Fruit fly (Drosophila melanogaster) whole organism, adult: ENCODE results near the gene hdly.
A peak's percentile ranks its signal among the peaks of the same experiment; 100 is the strongest.

Experiments used
- CG11617 ChIP-seq: fragments of 200-800 bp; sonication (Bioruptor generic); optimal IDR thresholded peaks from 2 replicates; lab custom pipeline; 2017; ENCODE audit warnings: mild to moderate bottlenecking, missing biosample characterization, missing genetic modification reagents, missing genetic modification characterization
- CG12768 ChIP-seq: fragments of 200-800 bp; sonication (Bioruptor generic); optimal IDR thresholded peaks from 2 replicates; lab custom pipeline; 2017; ENCODE audit warnings: missing biosample characterization, missing genetic modification characterization, mild to moderate bottlenecking, moderate library complexity, missing genetic modification reagents
- CG14711 ChIP-seq: fragments of 200-800 bp; sonication (Bioruptor generic); optimal IDR thresholded peaks from 2 replicates; lab custom pipeline; 2018; ENCODE audit warnings: missing biosample characterization, mild to moderate bottlenecking, missing genetic modification characterization, moderate library complexity
- CG1620 ChIP-seq: fragments of 200-800 bp; sonication (Bioruptor generic); optimal IDR thresholded peaks from 2 replicates; lab custom pipeline; 2016; ENCODE audit warnings: missing biosample characterization, missing genetic modification characterization
- CG33017 ChIP-seq: fragments of 200-800 bp; sonication (Bioruptor generic); optimal IDR thresholded peaks from 2 replicates; lab custom pipeline; 2018; ENCODE audit warnings: missing biosample characterization, mild to moderate bottlenecking, missing genetic modification characterization, moderate library complexity
- CG5204 ChIP-seq: fragments of 200-800 bp; sonication (Bioruptor generic); optimal IDR thresholded peaks from 2 replicates; lab custom pipeline; 2016; ENCODE audit warnings: missing biosample characterization, missing genetic modification characterization
- CG7045 ChIP-seq: fragments of 200-800 bp; sonication (Bioruptor generic); optimal IDR thresholded peaks from 2 replicates; lab custom pipeline; 2017; ENCODE audit warnings: missing biosample characterization, mild to moderate bottlenecking, missing genetic modification characterization
- CG7101 ChIP-seq: fragments of 200-800 bp; sonication (Bioruptor generic); optimal IDR thresholded peaks from 2 replicates; lab custom pipeline; 2018; ENCODE audit warnings: missing biosample characterization, mild to moderate bottlenecking, missing genetic modification characterization, moderate library complexity
- Clk ChIP-seq: fragments of 200-800 bp; sonication (Bioruptor generic); optimal IDR thresholded peaks from 2 replicates; lab custom pipeline; 2017; ENCODE audit warnings: missing biosample characterization, missing genetic modification characterization
- Crg-1 ChIP-seq: fragments of 200-800 bp; sonication (Bioruptor generic); optimal IDR thresholded peaks from 2 replicates; lab custom pipeline; 2016; ENCODE audit warnings: missing biosample characterization, missing genetic modification characterization
- Hr96 ChIP-seq: fragments of 200-800 bp; sonication (Bioruptor generic); optimal IDR thresholded peaks from 2 replicates; lab custom pipeline; 2016; ENCODE audit warnings: missing biosample characterization, missing genetic modification characterization
- Mnt ChIP-seq: fragments of 200-800 bp; sonication (Bioruptor generic); optimal IDR thresholded peaks from 2 replicates; lab custom pipeline; 2016; ENCODE audit warnings: missing biosample characterization, mild to moderate bottlenecking, missing genetic modification characterization
- bab1 ChIP-seq: fragments of 200-800 bp; sonication (Bioruptor generic); optimal IDR thresholded peaks from 3 replicates; lab custom pipeline; 2019; ENCODE audit warnings: missing biosample characterization, mild to moderate bottlenecking, missing genetic modification characterization, moderate library complexity
- cic ChIP-seq: fragments of 200-800 bp; sonication (Bioruptor generic); optimal IDR thresholded peaks from 2 replicates; lab custom pipeline; 2017; ENCODE audit warnings: missing biosample characterization, mild to moderate bottlenecking, missing genetic modification characterization, moderate library complexity
- cnc ChIP-seq, 2 experiments: fragments of >200 bp; optimal IDR thresholded peaks; 2 replicates each; lab custom pipeline; 2017
- kay ChIP-seq: fragments of 200-800 bp; sonication (Bioruptor generic); peaks from one replicate; lab custom pipeline; 2016; ENCODE audit warnings: missing biosample characterization, missing genetic modification characterization, borderline replicate concordance
- ovo ChIP-seq: fragments of 200-800 bp; sonication (Bioruptor generic); optimal IDR thresholded peaks from 2 replicates; lab custom pipeline; 2016; ENCODE audit warnings: missing biosample characterization, missing genetic modification characterization
- pad ChIP-seq: fragments of 200-800 bp; sonication (Bioruptor generic); optimal IDR thresholded peaks from 3 replicates; lab custom pipeline; 2017; ENCODE audit warnings: missing biosample characterization, missing genetic modification characterization, mild to moderate bottlenecking, moderate library complexity, missing genetic modification reagents
- tj ChIP-seq: fragments of 200-800 bp; sonication (Bioruptor generic); optimal IDR thresholded peaks from 3 replicates; lab custom pipeline; 2017; ENCODE audit warnings: missing biosample characterization, mild to moderate bottlenecking, missing genetic modification characterization, moderate library complexity
- toe ChIP-seq: fragments of 200-800 bp; sonication (Bioruptor generic); optimal IDR thresholded peaks from 2 replicates; lab custom pipeline; 2016; ENCODE audit warnings: missing biosample characterization, missing genetic modification characterization

The hdly gene

DNA sequence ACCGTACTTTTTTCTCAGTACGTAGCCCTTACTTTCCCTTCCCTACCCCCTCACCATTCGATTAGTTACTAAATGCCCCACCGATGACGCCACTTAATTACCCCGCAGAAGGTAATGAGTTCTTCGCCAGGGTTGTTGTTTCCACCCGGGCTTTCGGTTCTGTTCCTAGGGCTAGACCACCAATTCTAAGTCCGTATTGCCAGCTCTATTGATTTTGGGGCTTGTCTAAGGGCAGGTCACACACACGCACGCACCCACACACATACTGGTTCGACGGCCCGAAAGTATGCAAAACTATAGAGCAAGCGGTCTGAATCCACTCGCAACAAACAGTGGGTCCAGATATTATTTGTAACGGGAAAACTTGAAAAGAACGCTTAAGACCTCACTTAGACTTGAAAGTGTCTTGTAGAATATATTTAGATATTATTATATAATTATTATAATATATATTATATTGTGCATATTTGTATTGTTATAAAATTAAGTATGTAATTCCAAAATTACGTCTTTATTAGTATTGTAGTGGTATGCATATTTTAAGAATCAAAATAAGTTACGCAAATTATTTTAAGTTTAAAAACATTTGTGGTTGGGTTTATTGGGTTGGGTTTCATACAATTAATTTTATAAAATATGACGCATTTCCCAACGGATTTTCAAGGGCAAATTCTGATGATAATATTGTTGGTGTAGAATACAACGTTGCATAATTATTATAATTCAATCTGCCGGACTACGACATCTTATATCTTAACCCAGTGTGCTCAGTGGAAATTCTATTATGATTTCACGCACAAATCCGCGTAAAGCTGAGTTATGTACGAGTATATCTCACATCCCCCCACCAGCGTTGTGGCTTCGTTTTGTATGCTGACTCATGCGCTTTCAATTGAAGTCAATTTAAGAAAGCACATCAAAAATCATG, 35.9 kb downstream of the hdly start:
- TF ChIP-seq pad (GFP tag; lab: Kevin White, UChicago), result peak; percentile 70
- no peak for TF ChIP-seq Crg-1 (GFP tag; lab: Kevin White, UChicago)
- no peak for TF ChIP-seq CG5204
- TF ChIP-seq Mnt (GFP tag; lab: Kevin White, UChicago), result no peak
- no peak for TF ChIP-seq CG11617
- no peak for TF ChIP-seq toe (GFP tag; lab: Kevin White, UChicago)
- TF ChIP-seq kay (GFP tag; lab: Kevin White, UChicago), result peak; percentile 48
- no peak for TF ChIP-seq CG12768 (GFP tag; lab: Kevin White, UChicago)
- TF ChIP-seq ovo (GFP tag; lab: Kevin White, UChicago), result no peak
- TF ChIP-seq CG7101, result no peak
- no peak for TF ChIP-seq CG7045
- TF ChIP-seq tj (GFP tag; lab: Kevin White, UChicago), result no peak
- TF ChIP-seq CG33017 (tag; lab: Kevin White, UChicago), result peak; percentile 25
- TF ChIP-seq CG1620 (GFP tag; lab: Kevin White, UChicago), result no peak
- TF ChIP-seq cnc (optimal IDR thresholded peaks at IDR 0.05; lab: Kevin White, UChicago), result no peak
- peak; percentile 89 for TF ChIP-seq CG14711 (tag; lab: Kevin White, UChicago)
- no peak for TF ChIP-seq Clk (GFP tag; lab: Kevin White, UChicago)
- no peak for TF ChIP-seq bab1 (GFP tag; lab: Kevin White, UChicago)
- no peak for TF ChIP-seq Hr96
- TF ChIP-seq cic (GFP tag; lab: Kevin White, UChicago), result peak; percentile 19

DNA sequence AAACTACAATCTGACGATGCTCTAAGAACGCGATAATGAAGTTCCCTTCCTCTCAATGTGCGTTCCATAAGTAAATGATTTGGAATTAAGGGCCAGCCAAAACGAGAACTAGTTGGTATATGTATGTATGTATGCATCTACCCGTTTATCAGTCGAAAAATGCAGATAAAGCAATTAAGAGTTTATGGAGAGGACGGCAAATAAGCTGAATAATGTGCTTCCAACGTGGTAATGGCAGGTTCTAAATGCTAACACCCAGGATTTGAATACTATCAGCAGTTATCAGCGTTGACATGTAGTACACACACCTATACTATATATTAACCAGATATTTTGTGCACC, 36.6 kb downstream of the hdly start:
- peak; percentile 70 for TF ChIP-seq tj (GFP tag; lab: Kevin White, UChicago)
- TF ChIP-seq cic (GFP tag; lab: Kevin White, UChicago), result peak; percentile 42
- TF ChIP-seq CG33017 (tag; lab: Kevin White, UChicago), result peak; percentile 27
- no peak for TF ChIP-seq CG11617

DNA sequence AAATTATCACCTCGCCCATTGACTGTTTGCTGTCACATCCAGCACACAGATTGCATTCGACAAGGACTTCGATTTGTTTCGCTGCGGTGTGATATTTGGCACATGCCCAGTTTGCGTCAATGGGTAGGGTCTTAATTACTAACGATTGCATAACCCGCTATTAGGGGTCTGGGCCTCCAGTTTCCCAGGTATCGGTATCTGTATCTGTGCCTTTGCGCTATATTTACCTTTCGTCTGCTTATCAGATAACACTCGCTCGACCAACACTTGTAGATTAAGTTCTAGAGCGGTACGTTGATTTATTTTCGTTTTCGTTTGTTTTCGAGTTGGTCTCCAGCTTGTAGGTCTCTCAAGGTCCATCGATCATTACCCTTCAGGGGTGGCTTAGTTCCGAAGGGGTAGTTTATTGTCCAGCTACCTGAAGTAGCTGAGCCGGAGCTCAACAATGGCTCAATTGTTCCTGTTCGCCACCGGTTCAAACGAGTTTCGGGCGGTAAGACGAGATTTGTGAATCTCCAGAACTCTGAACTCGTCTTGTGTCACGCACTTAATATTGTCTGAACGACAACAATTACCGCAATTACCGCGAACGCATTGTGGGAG, 37.4 kb downstream of the hdly start:
- no peak for TF ChIP-seq pad (GFP tag; lab: Kevin White, UChicago)
- peak; percentile 55 for TF ChIP-seq cic (GFP tag; lab: Kevin White, UChicago)
- no peak for TF ChIP-seq cnc (optimal IDR thresholded peaks at IDR 0.05; lab: Kevin White, UChicago)

DNA sequence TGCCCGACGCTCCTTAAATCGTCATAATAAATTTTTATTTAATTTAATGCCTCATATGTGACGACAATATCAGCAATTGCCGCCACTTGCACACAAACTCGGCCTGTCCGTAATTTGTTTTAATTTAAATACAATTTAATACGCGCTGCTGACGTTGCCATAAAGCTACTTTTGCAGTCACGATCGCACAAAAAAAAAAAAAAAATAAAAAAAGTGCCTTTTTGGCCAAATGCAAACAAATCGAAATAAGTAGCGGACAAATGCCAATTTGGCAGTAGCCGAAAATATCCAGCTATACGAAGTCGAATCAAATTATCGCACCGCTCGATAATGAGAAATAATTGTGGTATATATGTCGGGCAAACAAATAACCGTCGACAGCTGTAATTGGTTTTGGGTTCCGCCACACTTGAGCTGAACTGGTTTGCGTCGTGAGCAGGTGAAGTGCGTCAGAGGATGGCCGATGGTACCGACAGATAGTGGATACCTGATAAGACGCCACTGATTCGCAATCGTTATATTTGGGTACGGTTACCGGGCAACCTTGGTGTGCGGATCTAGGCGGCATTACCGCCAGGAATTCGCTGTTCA, 38.4 kb downstream of the hdly start:
- TF ChIP-seq tj (GFP tag; lab: Kevin White, UChicago) (peak; percentile 91), CG7045 (no peak), pad (GFP tag; lab: Kevin White, UChicago) (no peak), bab1 (GFP tag; lab: Kevin White, UChicago) (no peak), Clk (GFP tag; lab: Kevin White, UChicago) (no peak), ovo (GFP tag; lab: Kevin White, UChicago) (no peak)

DNA sequence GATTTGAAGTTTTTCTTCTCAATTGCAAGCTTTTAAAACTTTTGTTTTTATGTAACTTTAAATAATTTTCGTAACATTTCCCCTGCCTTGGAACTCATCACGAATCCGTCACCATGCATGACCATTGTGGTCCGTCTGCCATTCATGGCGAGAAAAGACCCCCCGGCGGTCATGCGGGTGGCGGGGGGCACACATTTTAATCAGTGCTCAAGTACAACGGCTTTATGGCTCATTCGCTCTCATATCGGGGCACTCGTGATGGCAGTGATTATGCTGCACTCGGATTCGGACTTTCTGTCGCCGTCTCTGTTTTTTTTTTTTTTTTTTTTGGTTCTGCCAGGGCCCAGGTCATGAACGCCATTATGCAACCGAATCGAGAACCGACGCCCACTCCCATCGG, 40.4 kb downstream of the hdly start:
- no peak for TF ChIP-seq toe (GFP tag; lab: Kevin White, UChicago)
- no peak for TF ChIP-seq CG14711 (tag; lab: Kevin White, UChicago)
- no peak for TF ChIP-seq Clk (GFP tag; lab: Kevin White, UChicago)
- no peak for TF ChIP-seq ovo (GFP tag; lab: Kevin White, UChicago)
- no peak for TF ChIP-seq CG1620 (GFP tag; lab: Kevin White, UChicago)
- no peak for TF ChIP-seq bab1 (GFP tag; lab: Kevin White, UChicago)
- no peak for TF ChIP-seq cnc (optimal IDR thresholded peaks at IDR 0.05; lab: Kevin White, UChicago)
- no peak for TF ChIP-seq CG11617
- no peak for TF ChIP-seq tj (GFP tag; lab: Kevin White, UChicago)
- no peak for TF ChIP-seq CG5204
- no peak for TF ChIP-seq pad (GFP tag; lab: Kevin White, UChicago)
- TF ChIP-seq Crg-1 (GFP tag; lab: Kevin White, UChicago), result no peak
- no peak for TF ChIP-seq cic (GFP tag; lab: Kevin White, UChicago)
- no peak for TF ChIP-seq CG12768 (GFP tag; lab: Kevin White, UChicago)
- no peak for TF ChIP-seq CG33017 (tag; lab: Kevin White, UChicago)
- no peak for TF ChIP-seq CG7045
- TF ChIP-seq Mnt (GFP tag; lab: Kevin White, UChicago), result no peak

DNA sequence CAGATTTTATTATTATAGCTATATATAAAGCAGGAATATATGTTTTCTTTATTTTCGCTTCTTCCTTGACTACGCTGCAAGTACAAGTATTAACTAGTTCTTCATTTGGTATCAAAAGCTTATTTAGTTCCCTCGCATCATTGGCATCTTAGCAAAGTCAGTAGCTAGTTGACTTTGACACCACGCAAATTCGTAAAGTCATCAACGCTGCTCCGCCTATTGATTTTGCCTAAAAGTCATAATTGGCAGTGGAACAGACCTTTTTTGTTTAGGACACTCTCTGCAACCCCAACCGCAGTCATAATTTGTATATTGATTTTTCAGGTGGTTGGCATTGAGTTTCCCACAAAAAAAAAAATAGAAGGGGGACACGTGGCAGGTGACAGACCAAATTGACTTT, 41.0 kb downstream of the hdly start:
- TF ChIP-seq CG14711 (tag; lab: Kevin White, UChicago) (peak; percentile 14), CG12768 (GFP tag; lab: Kevin White, UChicago) (no peak), Crg-1 (GFP tag; lab: Kevin White, UChicago) (peak; percentile 29), CG1620 (GFP tag; lab: Kevin White, UChicago) (peak; percentile 17)
